Worm (Caenorhabditis elegans): ENCODE results near the gene fbxb-102.

The fbxb-102 gene

DNA sequence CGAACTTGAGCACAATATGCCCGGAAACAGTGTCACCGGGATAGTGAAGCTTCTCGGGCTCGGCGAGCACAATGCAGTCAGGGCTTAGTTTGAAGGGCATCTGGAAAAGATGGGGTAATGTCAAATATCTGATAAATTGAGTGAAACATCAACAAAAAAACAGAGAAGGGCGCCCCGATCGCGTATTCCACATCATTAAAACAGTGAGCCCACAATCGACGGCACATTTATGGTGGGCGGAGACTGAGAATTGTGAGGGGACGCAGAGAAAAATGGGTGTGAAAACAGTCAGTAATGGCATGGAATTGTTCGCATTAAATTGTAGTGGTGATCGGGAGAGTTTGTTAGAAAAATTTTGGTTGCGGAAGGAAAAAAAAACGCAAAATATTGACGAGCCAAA lies 1.9 kb upstream of the fbxb-102 start, which contains the start of gene arrd-9:
arrd-9 (minus strand) TSS at position 101 of the 400 bp plus-strand sequence.
- TF ChIP-seq lin-26 (GFP tag; IDR thresholded peaks at IDR 0.05) (no peak), Y53G8AR.9 (GFP tag; conservative IDR thresholded peaks at IDR 0.05) (no peak), lin-54 (GFP tag; optimal IDR thresholded peaks at IDR 0.05) (no peak), madf-8 (GFP tag; conservative IDR thresholded peaks at IDR 0.05) (no peak), Y95B8A.8 (GFP tag; IDR thresholded peaks at IDR 0.05) (no peak), tbp1 (GFP tag; optimal IDR thresholded peaks at IDR 0.05) (no peak), rcor-1 (GFP tag; IDR thresholded peaks at IDR 0.05) (no peak), dpl-1 (GFP tag; optimal IDR thresholded peaks at IDR 0.05) (no peak), ceh-58 (GFP tag; IDR thresholded peaks at IDR 0.05) (no peak), B0019.2 (GFP tag; conservative IDR thresholded peaks at IDR 0.05) (no peak), F10E7.11 (tag; optimal IDR thresholded peaks at IDR 0.05) (no peak), mel-28 (tag; optimal IDR thresholded peaks at IDR 0.05; ENCODE audit: borderline replicate concordance) (no peak), attf-5 (GFP tag; optimal IDR thresholded peaks at IDR 0.05) (no peak)

DNA sequence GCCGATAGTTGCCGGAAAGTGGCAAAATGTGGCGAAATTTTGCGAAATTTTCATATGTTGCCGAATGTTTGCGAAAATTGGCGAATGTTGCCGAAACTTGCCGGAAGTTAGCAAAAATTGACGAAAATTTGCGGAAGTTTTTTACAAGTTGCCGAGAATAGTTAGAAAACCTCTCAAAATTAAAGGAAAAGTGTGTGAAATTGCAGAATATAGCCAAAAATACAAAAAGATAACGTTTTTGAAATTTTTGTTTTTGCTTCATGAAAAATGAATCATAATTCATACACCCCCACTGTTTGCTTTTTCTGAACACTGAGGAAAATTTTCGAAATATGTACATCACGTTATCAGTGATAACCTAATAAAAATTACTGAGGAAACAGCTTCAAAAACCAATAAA lies 1.1 kb upstream of the fbxb-102 start:
- TF ChIP-seq bed-1 (GFP tag; IDR thresholded peaks at IDR 0.05) (no peak), ceh-58 (GFP tag; IDR thresholded peaks at IDR 0.05) (no peak), lir-1 (GFP tag; conservative IDR thresholded peaks at IDR 0.05) (no peak), sdz-38 (tag; optimal IDR thresholded peaks at IDR 0.05) (no peak), dpff-1 (tag; optimal IDR thresholded peaks at IDR 0.05) (no peak), ceh-79 (tag; optimal IDR thresholded peaks at IDR 0.05) (no peak), ccch-3 (GFP tag; optimal IDR thresholded peaks at IDR 0.05) (no peak), ztf-22 (GFP tag; optimal IDR thresholded peaks at IDR 0.05) (no peak), bed-2 (GFP tag; IDR thresholded peaks at IDR 0.05) (no peak), lin-35 (GFP tag; optimal IDR thresholded peaks at IDR 0.05) (no peak), tlf-1 (GFP tag; optimal IDR thresholded peaks at IDR 0.05) (no peak), hrde-1 (tag; optimal IDR thresholded peaks at IDR 0.05; ENCODE audit: borderline replicate concordance) (no peak), madf-8 (GFP tag; conservative IDR thresholded peaks at IDR 0.05) (no peak), ceh-91 (GFP tag; IDR thresholded peaks at IDR 0.05) (no peak), egrh-3 (GFP tag; IDR thresholded peaks at IDR 0.05) (no peak), Y95B8A.8 (GFP tag; IDR thresholded peaks at IDR 0.05) (no peak)

DNA sequence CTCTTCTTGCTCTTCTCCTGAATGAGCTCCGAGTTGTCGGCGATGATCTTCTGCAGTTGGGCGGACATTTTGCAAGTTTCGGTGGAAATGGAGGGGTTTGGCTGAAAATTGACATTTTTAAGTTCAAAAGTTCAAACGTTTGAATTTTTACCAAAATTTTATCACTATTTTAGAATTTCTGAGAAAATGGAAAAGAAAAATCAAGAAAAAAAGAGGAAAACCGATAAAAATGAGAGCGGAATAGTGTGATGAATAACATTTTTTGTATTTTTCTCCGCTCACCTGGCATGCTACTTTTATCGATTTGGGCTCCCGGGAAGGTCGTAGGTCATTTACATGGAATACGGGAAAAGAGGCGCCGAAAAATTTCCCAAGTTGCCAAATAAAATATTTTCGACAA lies 2.3 kb downstream of the fbxb-102 start, which contains the start of gene F15A4.10:
F15A4.10 (minus strand) TSS at position 101 of the 400 bp plus-strand sequence.
- no peak for TF ChIP-seq dpl-1 (GFP tag; optimal IDR thresholded peaks at IDR 0.05)

DNA sequence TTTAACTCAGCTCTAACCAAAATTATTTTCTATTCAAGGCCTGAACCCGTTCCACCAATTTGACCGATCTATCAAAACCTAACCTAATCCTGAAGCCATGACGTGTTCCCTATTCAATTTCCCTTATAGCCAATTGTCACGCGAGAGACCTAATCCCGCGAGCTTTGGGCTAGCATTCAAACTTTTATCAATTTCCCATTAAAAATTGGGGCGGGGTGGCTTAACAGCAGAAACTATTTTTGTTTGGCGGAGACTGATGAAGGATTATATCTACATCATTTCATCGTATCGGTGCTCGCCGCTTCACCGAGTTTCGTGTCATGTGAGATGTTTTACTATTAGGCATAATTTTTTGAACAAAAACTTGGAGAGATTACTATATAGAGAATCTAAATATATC lies 6.1 kb downstream of the fbxb-102 start:
- TF ChIP-seq unc-130 (GFP tag; optimal IDR thresholded peaks at IDR 0.05) (no peak), repo-1 (tag; optimal IDR thresholded peaks at IDR 0.05) (no peak), dox-1 (GFP tag; IDR thresholded peaks at IDR 0.05) (no peak), aptf-3 (GFP tag; IDR thresholded peaks at IDR 0.05) (no peak), nhr-90 (tag; optimal IDR thresholded peaks at IDR 0.05) (no peak), nfya-1 (tag; optimal IDR thresholded peaks at IDR 0.05; ENCODE audit: borderline replicate concordance, insufficient read depth) (no peak), B0035.1 (tag; optimal IDR thresholded peaks at IDR 0.05) (no peak), C17E4.6 (GFP tag; IDR thresholded peaks at IDR 0.05) (no peak)
